Fruit fly (Drosophila melanogaster): ENCODE measurements around the gene mxt.

The mxt gene

DNA sequence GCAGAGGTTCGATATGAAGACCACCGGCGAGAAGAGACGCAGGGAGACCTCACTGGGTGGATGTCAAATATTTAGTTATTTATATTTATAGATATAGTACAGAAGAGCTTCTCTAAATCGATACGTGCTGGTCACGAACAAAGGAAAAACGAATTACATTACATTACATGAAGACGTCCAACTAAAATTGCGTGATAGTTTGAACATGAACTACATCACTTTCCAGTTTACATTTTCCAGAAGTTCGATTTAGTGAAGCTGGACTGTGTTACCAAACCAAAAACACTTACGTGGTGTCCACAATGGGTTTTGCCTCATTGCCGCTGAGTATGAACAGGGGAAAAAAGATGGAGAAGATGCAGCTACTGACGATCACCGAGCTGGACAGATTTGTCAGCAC lies 10.9 kb downstream of the mxt start:
- TF ChIP-seq CG9705 (GFP tag; optimal IDR thresholded peaks at IDR 0.05) (no peak), psq (GFP tag; optimal IDR thresholded peaks at IDR 0.05) (no peak), lola (GFP tag; optimal IDR thresholded peaks at IDR 0.05) (no peak), HLH106 (tag; optimal IDR thresholded peaks at IDR 0.05) (no peak), br (GFP tag; optimal IDR thresholded peaks at IDR 0.05) (no peak), sv (GFP tag; optimal IDR thresholded peaks at IDR 0.05) (no peak), pan (optimal IDR thresholded peaks at IDR 0.05) (no peak), Vsx2 (GFP tag; optimal IDR thresholded peaks at IDR 0.05; ENCODE audit: partially characterized antibody) (no peak), usp (GFP tag; optimal IDR thresholded peaks at IDR 0.05) (no peak), woc (GFP tag; optimal IDR thresholded peaks at IDR 0.05) (no peak), brk (GFP tag; optimal IDR thresholded peaks at IDR 0.05) (no peak), Myc (optimal IDR thresholded peaks at IDR 0.05) (no peak), OdsH (GFP tag; optimal IDR thresholded peaks at IDR 0.05) (no peak), Hr83 (GFP tag; optimal IDR thresholded peaks at IDR 0.05; ENCODE audit: poor library complexity, severe bottlenecking) (no peak), Dfd (GFP tag; optimal IDR thresholded peaks at IDR 0.05) (no peak), tai (GFP tag; optimal IDR thresholded peaks at IDR 0.05) (no peak), Rel (GFP tag; optimal IDR thresholded peaks at IDR 0.05) (no peak), Rel (tag; optimal IDR thresholded peaks at IDR 0.05) (no peak), GATAd (GFP tag; optimal IDR thresholded peaks at IDR 0.05) (no peak), Sp1 (GFP tag; optimal IDR thresholded peaks at IDR 0.05) (no peak)

DNA sequence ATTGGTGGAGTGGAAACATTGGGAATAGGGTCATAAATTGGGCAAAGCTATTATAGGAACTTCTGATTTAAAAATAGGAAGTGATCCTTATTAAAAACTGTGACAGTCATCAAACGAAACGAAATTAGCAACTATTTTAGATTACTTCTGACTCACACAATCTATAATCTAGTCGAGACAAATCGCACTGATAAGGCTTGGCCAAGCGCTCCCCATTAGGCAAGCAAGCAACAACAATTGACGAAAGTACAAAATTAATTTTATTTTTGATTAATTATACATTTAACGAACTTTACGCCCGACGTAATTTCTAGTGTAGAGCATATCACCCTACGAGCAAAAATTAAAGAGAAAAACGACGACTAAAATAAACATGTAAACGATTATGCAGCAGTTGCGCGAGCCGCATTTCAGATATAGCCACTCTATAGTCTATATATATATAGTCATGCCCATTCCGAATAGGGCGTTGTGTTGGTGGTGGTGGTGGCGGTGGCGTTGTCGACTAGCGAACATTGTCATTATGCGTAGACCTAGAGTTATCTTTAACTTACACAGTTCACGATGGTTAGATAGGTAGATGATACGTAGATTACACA lies 11.9 kb downstream of the mxt start, which contains the start of gene Ir25a:
TSS of gene Ir25a (minus strand) at position 210 of the 599 bp plus-strand sequence.
- TF ChIP-seq woc (GFP tag; optimal IDR thresholded peaks at IDR 0.05): no peak
- TF ChIP-seq tai (GFP tag; optimal IDR thresholded peaks at IDR 0.05): no peak
- no peak for TF ChIP-seq Vsx2 (GFP tag; optimal IDR thresholded peaks at IDR 0.05; ENCODE audit: partially characterized antibody)
- TF ChIP-seq CrebA (GFP tag; optimal IDR thresholded peaks at IDR 0.05; ENCODE audit: borderline replicate concordance): no peak
- no peak for TF ChIP-seq HLH106 (tag; optimal IDR thresholded peaks at IDR 0.05)
- TF ChIP-seq N (GFP tag; optimal IDR thresholded peaks at IDR 0.05): no peak
- TF ChIP-seq CG9705 (GFP tag; optimal IDR thresholded peaks at IDR 0.05): no peak
- TF ChIP-seq sage (GFP tag; optimal IDR thresholded peaks at IDR 0.05): no peak
- no peak for TF ChIP-seq pan (optimal IDR thresholded peaks at IDR 0.05)
- TF ChIP-seq fru (GFP tag; optimal IDR thresholded peaks at IDR 0.05): no peak
- TF ChIP-seq usp (GFP tag; optimal IDR thresholded peaks at IDR 0.05): no peak
- TF ChIP-seq br (GFP tag; optimal IDR thresholded peaks at IDR 0.05): no peak
- no peak for TF ChIP-seq sv (GFP tag; optimal IDR thresholded peaks at IDR 0.05)
- TF ChIP-seq OdsH (GFP tag; optimal IDR thresholded peaks at IDR 0.05): no peak
- TF ChIP-seq dl (GFP tag; optimal IDR thresholded peaks at IDR 0.05; ENCODE audit: insufficient read depth in 1 of 2, partially characterized antibody in 2 of 2): no peak
- no peak for TF ChIP-seq ey (GFP tag; optimal IDR thresholded peaks at IDR 0.05)
- no peak for TF ChIP-seq Hr78 (GFP tag; optimal IDR thresholded peaks at IDR 0.05)
- TF ChIP-seq Mio (GFP tag; optimal IDR thresholded peaks at IDR 0.05): no peak

DNA sequence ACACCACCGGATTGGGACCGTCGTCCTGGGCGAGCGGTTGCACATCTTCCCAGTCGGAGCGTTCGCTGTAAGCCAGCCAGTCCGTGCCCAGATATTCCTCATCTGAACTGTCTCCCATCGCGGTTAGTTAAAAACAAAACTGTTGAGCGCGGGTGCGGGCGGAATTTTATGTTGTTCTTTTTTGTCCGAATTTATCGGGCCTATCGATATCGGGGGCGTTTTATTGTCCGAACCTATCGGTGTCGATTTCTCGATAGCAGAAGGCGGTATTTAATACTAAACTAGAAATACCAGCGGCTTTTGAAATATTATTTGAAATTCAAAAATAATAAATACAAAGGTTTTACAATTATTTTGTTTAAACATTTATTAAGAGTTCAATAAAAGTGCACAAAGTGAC lies 16.6 kb downstream of the mxt start, which contains the start of gene Fnta:
TSS of gene Fnta (minus strand) at position 204 of the 400 bp plus-strand sequence.
- TF ChIP-seq Dif (GFP tag; optimal IDR thresholded peaks at IDR 0.05; ENCODE audit: partially characterized antibody): no peak
- TF ChIP-seq N (GFP tag; optimal IDR thresholded peaks at IDR 0.05): no peak
- TF ChIP-seq lola (GFP tag; optimal IDR thresholded peaks at IDR 0.05): no peak
- TF ChIP-seq Jra (GFP tag; optimal IDR thresholded peaks at IDR 0.05): no peak
- TF ChIP-seq dsf (GFP tag; optimal IDR thresholded peaks at IDR 0.05; ENCODE audit: borderline replicate concordance): no peak
- no peak for TF ChIP-seq tai (GFP tag; optimal IDR thresholded peaks at IDR 0.05)
- no peak for TF ChIP-seq woc (GFP tag; optimal IDR thresholded peaks at IDR 0.05)
- no peak for TF ChIP-seq Rel (GFP tag; optimal IDR thresholded peaks at IDR 0.05)
- TF ChIP-seq Rel (tag; optimal IDR thresholded peaks at IDR 0.05): no peak
- TF ChIP-seq Mio (GFP tag; optimal IDR thresholded peaks at IDR 0.05): no peak
- TF ChIP-seq brk (GFP tag; optimal IDR thresholded peaks at IDR 0.05): no peak
- TF ChIP-seq CG32264 (GFP tag; optimal IDR thresholded peaks at IDR 0.05): no peak

DNA sequence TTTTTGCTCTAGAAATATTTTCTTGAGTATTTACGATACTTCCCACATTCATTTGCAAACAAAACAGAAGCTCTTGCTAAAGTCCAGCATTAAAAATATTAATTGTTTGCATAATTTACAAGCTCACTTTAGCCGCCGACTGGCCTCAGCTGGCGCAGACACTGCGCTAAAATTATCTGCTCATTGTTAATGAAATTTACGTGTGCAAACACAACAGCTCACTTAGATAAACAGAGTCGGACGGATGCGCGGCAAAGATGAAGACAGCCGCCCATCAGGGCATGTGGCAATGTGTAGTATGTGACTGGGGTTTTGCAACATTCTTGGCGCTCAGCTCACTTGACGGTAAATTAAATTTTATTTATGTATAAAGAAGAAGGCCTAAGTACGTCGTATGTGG lies 18.1 kb downstream of the mxt start:
- no peak for TF ChIP-seq sage (GFP tag; optimal IDR thresholded peaks at IDR 0.05)
- no peak for TF ChIP-seq ey (GFP tag; optimal IDR thresholded peaks at IDR 0.05)
- TF ChIP-seq br (GFP tag; optimal IDR thresholded peaks at IDR 0.05): peak; percentile 45
- TF ChIP-seq foxo (GFP tag; optimal IDR thresholded peaks at IDR 0.05): peak in 1 of 2 experiments; percentile 16
- TF ChIP-seq h (GFP tag; optimal IDR thresholded peaks at IDR 0.05): peak; percentile 49
- TF ChIP-seq psq (GFP tag; optimal IDR thresholded peaks at IDR 0.05): no peak
- TF ChIP-seq Hr83 (GFP tag; optimal IDR thresholded peaks at IDR 0.05; ENCODE audit: poor library complexity, severe bottlenecking): peak; percentile 83
- peak; percentile 18 for TF ChIP-seq OdsH (GFP tag; optimal IDR thresholded peaks at IDR 0.05)
